Fruit fly (Drosophila melanogaster) whole organism, embryonic: ENCODE results near the gene Cdc42.

Experiments used
- Aef1 ChIP-seq: fragments of 200-800 bp; sonication (Bioruptor generic); IDR thresholded peaks from 3 replicates; pipeline ENCODE4 v1.3.6; 2022; ENCODE audit warnings: missing biosample characterization, missing genetic modification characterization
- Asciz ChIP-seq: fragments of 200-800 bp; sonication (Bioruptor generic); optimal IDR thresholded peaks from 2 replicates; lab custom pipeline; 2017; ENCODE audit warnings: missing biosample characterization, mild to moderate bottlenecking, missing genetic modification characterization, missing genetic modification reagents
- BtbVII ChIP-seq: fragments of 200-800 bp; sonication (Bioruptor generic); optimal IDR thresholded peaks from 3 replicates; lab custom pipeline; 2017; ENCODE audit warnings: missing biosample characterization, mild to moderate bottlenecking, missing genetic modification characterization
- CG10274 ChIP-seq: fragments of 200-800 bp; sonication (Bioruptor generic); optimal IDR thresholded peaks from 3 replicates; lab custom pipeline; 2017; ENCODE audit warnings: missing biosample characterization, mild to moderate bottlenecking, missing genetic modification characterization
- CG11696 ChIP-seq: fragments of 200-800 bp; sonication (Bioruptor generic); IDR thresholded peaks from 2 replicates; pipeline ENCODE4 v1.3.6; 2022; ENCODE audit warnings: missing biosample characterization, missing genetic modification characterization
- CG12219 ChIP-seq: fragments of 200-800 bp; sonication (Bioruptor generic); optimal IDR thresholded peaks from 3 replicates; lab custom pipeline; 2018; ENCODE audit warnings: missing biosample characterization, mild to moderate bottlenecking, missing genetic modification characterization
- CG12942 ChIP-seq: fragments of 200-800 bp; sonication (Bioruptor generic); optimal IDR thresholded peaks from 3 replicates; lab custom pipeline; 2016; ENCODE audit warnings: missing biosample characterization, missing genetic modification characterization
- CG14667 ChIP-seq: fragments of 200-800 bp; sonication (Bioruptor generic); IDR thresholded peaks from 2 replicates; pipeline ENCODE4 v1.3.6; 2022; ENCODE audit warnings: missing biosample characterization, missing genetic modification characterization
- CG15514 ChIP-seq: fragments of 200-800 bp; sonication (Bioruptor generic); optimal IDR thresholded peaks from 3 replicates; lab custom pipeline; 2017; ENCODE audit warnings: missing biosample characterization, missing genetic modification characterization, mild to moderate bottlenecking, moderate library complexity, missing genetic modification reagents
- CG2889 ChIP-seq: fragments of 200-800 bp; sonication (Bioruptor generic); IDR thresholded peaks from 3 replicates; pipeline ENCODE4 v1.3.6; 2022; ENCODE audit warnings: missing biosample characterization, missing genetic modification characterization
- CG4328 ChIP-seq: fragments of 200-800 bp; sonication (Bioruptor generic); optimal IDR thresholded peaks from 3 replicates; lab custom pipeline; 2017; ENCODE audit warnings: missing biosample characterization, missing genetic modification reagents, missing genetic modification characterization
- CG4707 ChIP-seq: fragments of 200-800 bp; sonication (Bioruptor generic); optimal IDR thresholded peaks from 2 replicates; lab custom pipeline; 2018; ENCODE audit warnings: missing biosample characterization, mild to moderate bottlenecking, missing genetic modification characterization, moderate library complexity
- CG6813 ChIP-seq: fragments of 200-800 bp; sonication (Bioruptor generic); optimal IDR thresholded peaks from 2 replicates; lab custom pipeline; 2017; ENCODE audit warnings: missing biosample characterization, missing genetic modification characterization, mild to moderate bottlenecking, moderate library complexity, missing genetic modification reagents
- CG7786 ChIP-seq: fragments of 200-800 bp; sonication (Bioruptor generic); optimal IDR thresholded peaks from 2 replicates; lab custom pipeline; 2016; ENCODE audit warnings: missing biosample characterization, missing genetic modification characterization
- CG8089 ChIP-seq: fragments of 200-800 bp; sonication (Bioruptor generic); optimal IDR thresholded peaks from 3 replicates; lab custom pipeline; 2016; ENCODE audit warnings: missing biosample characterization, missing genetic modification characterization
- CG8281 ChIP-seq: fragments of 200-800 bp; sonication (Bioruptor generic); optimal IDR thresholded peaks from 2 replicates; lab custom pipeline; 2018; ENCODE audit warnings: missing biosample characterization, mild to moderate bottlenecking, missing genetic modification characterization, moderate library complexity
- CG9817 ChIP-seq: fragments of 200-800 bp; sonication (Bioruptor generic); optimal IDR thresholded peaks from 2 replicates; lab custom pipeline; 2018; ENCODE audit warnings: missing biosample characterization, mild to moderate bottlenecking, missing genetic modification characterization, moderate library complexity
- CkIIα-i1 ChIP-seq: fragments of 200-800 bp; sonication (Bioruptor generic); IDR thresholded peaks from 2 replicates; pipeline ENCODE4 v1.3.6; 2022; ENCODE audit warnings: missing biosample characterization, missing genetic modification characterization
- Deaf1 ChIP-seq: fragments of 200-800 bp; optimal IDR thresholded peaks from 3 replicates; lab custom pipeline; 2019; ENCODE audit warnings: missing biosample characterization, mild to moderate bottlenecking, missing genetic modification characterization, moderate library complexity
- Dll ChIP-seq: fragments of 200-800 bp; sonication (Bioruptor generic); IDR thresholded peaks from 4 replicates; pipeline ENCODE4 v1.3.6; 2022; ENCODE audit warnings: missing biosample characterization, missing genetic modification characterization; ENCODE audit not compliant: partially characterized antibody
- Dref ChIP-seq: fragments of 200-800 bp; sonication (Bioruptor generic); IDR thresholded peaks from 2 replicates; pipeline ENCODE4 v1.3.6; 2022; ENCODE audit warnings: missing biosample characterization, missing genetic modification characterization
- Ets97D ChIP-seq: fragments of 200-800 bp; sonication (Bioruptor generic); optimal IDR thresholded peaks from 3 replicates; lab custom pipeline; 2016; ENCODE audit warnings: missing biosample characterization, missing genetic modification characterization
- GATAe ChIP-seq: fragments of 200-800 bp; sonication (Bioruptor generic); conservative IDR thresholded peaks from 2 replicates; pipeline ENCODE4 v1.3.6; 2022; ENCODE audit warnings: missing biosample characterization, missing genetic modification characterization
- HLH3B ChIP-seq: fragments of 200-800 bp; sonication (Bioruptor generic); IDR thresholded peaks from 2 replicates; pipeline ENCODE4 v1.3.6; 2022; ENCODE audit warnings: missing biosample characterization, missing genetic modification characterization
- HmgD ChIP-seq: fragments of 200-800 bp; sonication (Bioruptor generic); optimal IDR thresholded peaks from 3 replicates; lab custom pipeline; 2016; ENCODE audit warnings: missing biosample characterization, missing genetic modification characterization
- Hr51 ChIP-seq, 2 experiments: fragments of 200-800 bp; sonication (Bioruptor generic); optimal IDR thresholded peaks; 2 replicates in 1 of 2; 3 replicates in 1 of 2; lab custom pipeline; 2016 to 2018; ENCODE audit warnings: missing biosample characterization in 2 of 2, missing genetic modification characterization in 2 of 2, mild to moderate bottlenecking in 1 of 2, moderate library complexity in 1 of 2
- Hr78 ChIP-seq, 2 experiments: fragments of 200-800 bp in 1 of 2; fragments of >200 bp in 1 of 2; sonication (Bioruptor generic) in 1 of 2; optimal IDR thresholded peaks; 2 replicates each; lab custom pipeline; 2017 to 2019; ENCODE audit warnings: missing biosample characterization in 2 of 2, missing genetic modification characterization in 2 of 2, mild to moderate bottlenecking in 1 of 2, moderate library complexity in 1 of 2
- Nf-YA ChIP-seq: fragments of 200-800 bp; sonication (Bioruptor generic); IDR thresholded peaks from 2 replicates; pipeline ENCODE4 v1.3.6; 2022; ENCODE audit warnings: missing biosample characterization, missing genetic modification characterization
- Ravus ChIP-seq: fragments of 200-800 bp; sonication (Bioruptor generic); IDR thresholded peaks from 2 replicates; pipeline ENCODE4 v1.3.6; 2022; ENCODE audit warnings: missing biosample characterization, missing genetic modification characterization
- Six4 ChIP-seq: fragments of 200-800 bp; sonication (Bioruptor generic); optimal IDR thresholded peaks from 2 replicates; lab custom pipeline; 2016; ENCODE audit warnings: missing biosample characterization, missing genetic modification characterization
- Sry-β ChIP-seq: fragments of 200-800 bp; sonication (Bioruptor generic); optimal IDR thresholded peaks from 2 replicates; lab custom pipeline; 2018; ENCODE audit warnings: missing biosample characterization, mild to moderate bottlenecking, missing genetic modification characterization, moderate library complexity
- Sry-δ ChIP-seq: fragments of 200-800 bp; sonication (Bioruptor generic); optimal IDR thresholded peaks from 2 replicates; lab custom pipeline; 2016; ENCODE audit warnings: missing biosample characterization, missing genetic modification characterization
- Vsx1 ChIP-seq: fragments of 200-800 bp; sonication (Bioruptor generic); optimal IDR thresholded peaks from 2 replicates; lab custom pipeline; 2017; ENCODE audit warnings: missing biosample characterization, mild to moderate bottlenecking, missing genetic modification characterization, missing genetic modification reagents
- ato ChIP-seq: fragments of 200-800 bp; sonication (Bioruptor generic); IDR thresholded peaks from 2 replicates; pipeline ENCODE4 v1.3.6; 2022; ENCODE audit warnings: missing biosample characterization, missing genetic modification characterization; ENCODE audit not compliant: partially characterized antibody
- br ChIP-seq: fragments of >200 bp; optimal IDR thresholded peaks from 2 replicates; lab custom pipeline; 2017
- caup ChIP-seq: fragments of 200-800 bp; sonication (Bioruptor generic); optimal IDR thresholded peaks from 3 replicates; lab custom pipeline; 2017; ENCODE audit warnings: missing biosample characterization, mild to moderate bottlenecking, missing genetic modification characterization, moderate library complexity; ENCODE audit not compliant: severe bottlenecking
- corto ChIP-seq: fragments of 200-800 bp; sonication (Bioruptor generic); optimal IDR thresholded peaks from 2 replicates; lab custom pipeline; 2016; ENCODE audit warnings: missing biosample characterization, mild to moderate bottlenecking, missing genetic modification characterization, moderate library complexity
- da ChIP-seq: fragments of 200-800 bp; sonication (Bioruptor generic); optimal IDR thresholded peaks from 2 replicates; lab custom pipeline; 2016; ENCODE audit warnings: missing biosample characterization, missing genetic modification characterization
- en ChIP-seq: fragments of 200-800 bp; sonication (Bioruptor generic); optimal IDR thresholded peaks from 2 replicates; lab custom pipeline; 2016; ENCODE audit warnings: missing biosample characterization, missing genetic modification characterization
- grn ChIP-seq: fragments of 200-800 bp; sonication (Bioruptor generic); optimal IDR thresholded peaks from 3 replicates; lab custom pipeline; 2017; ENCODE audit warnings: missing biosample characterization, missing genetic modification characterization
- gsb ChIP-seq: fragments of 200-800 bp; sonication (Bioruptor generic); IDR thresholded peaks from 2 replicates; pipeline ENCODE4 v1.3.6; 2022; ENCODE audit warnings: missing biosample characterization, missing genetic modification characterization
- her ChIP-seq: fragments of 200-800 bp; sonication (Bioruptor generic); optimal IDR thresholded peaks from 2 replicates; lab custom pipeline; 2016; ENCODE audit warnings: missing biosample characterization, missing genetic modification characterization
- lov ChIP-seq, 2 experiments: fragments of 200-800 bp in 1 of 2; fragments of >200 bp in 1 of 2; sonication (Bioruptor generic) in 1 of 2; IDR thresholded peaks in 1 of 2; optimal IDR thresholded peaks in 1 of 2; 2 replicates in 1 of 2; 3 replicates in 1 of 2; pipeline versions ENCODE4 v1.3.6 to Lab custom; 2017 to 2022; ENCODE audit warnings: missing biosample characterization in 1 of 2, missing genetic modification characterization in 1 of 2
- luna ChIP-seq: fragments of 200-800 bp; sonication (Bioruptor generic); optimal IDR thresholded peaks from 2 replicates; lab custom pipeline; 2016; ENCODE audit warnings: missing biosample characterization, missing genetic modification characterization
- nerfin-1 ChIP-seq: fragments of 200-800 bp; sonication (Bioruptor generic); optimal IDR thresholded peaks from 3 replicates; lab custom pipeline; 2019; ENCODE audit warnings: missing biosample characterization, mild to moderate bottlenecking, missing genetic modification characterization, moderate library complexity
- pb ChIP-seq: fragments of 200-800 bp; sonication (Bioruptor generic); optimal IDR thresholded peaks from 3 replicates; lab custom pipeline; 2016; ENCODE audit warnings: missing biosample characterization, missing genetic modification characterization
- psq ChIP-seq: fragments of 200-800 bp; sonication (Bioruptor generic); optimal IDR thresholded peaks from 2 replicates; lab custom pipeline; 2017; ENCODE audit warnings: missing biosample characterization, missing genetic modification characterization
- tap ChIP-seq: fragments of 200-800 bp; optimal IDR thresholded peaks from 3 replicates; lab custom pipeline; 2019; ENCODE audit warnings: missing biosample characterization, mild to moderate bottlenecking, missing genetic modification characterization, moderate library complexity
- tup ChIP-seq: fragments of 200-800 bp; sonication (Bioruptor generic); optimal IDR thresholded peaks from 2 replicates; lab custom pipeline; 2016; ENCODE audit warnings: missing biosample characterization, mild to moderate bottlenecking, missing genetic modification characterization, moderate library complexity
- unpg ChIP-seq: fragments of 200-800 bp; sonication (Bioruptor generic); optimal IDR thresholded peaks from 3 replicates; lab custom pipeline; 2018; ENCODE audit warnings: missing biosample characterization, mild to moderate bottlenecking, missing genetic modification characterization, moderate library complexity

The Cdc42 gene

DNA sequence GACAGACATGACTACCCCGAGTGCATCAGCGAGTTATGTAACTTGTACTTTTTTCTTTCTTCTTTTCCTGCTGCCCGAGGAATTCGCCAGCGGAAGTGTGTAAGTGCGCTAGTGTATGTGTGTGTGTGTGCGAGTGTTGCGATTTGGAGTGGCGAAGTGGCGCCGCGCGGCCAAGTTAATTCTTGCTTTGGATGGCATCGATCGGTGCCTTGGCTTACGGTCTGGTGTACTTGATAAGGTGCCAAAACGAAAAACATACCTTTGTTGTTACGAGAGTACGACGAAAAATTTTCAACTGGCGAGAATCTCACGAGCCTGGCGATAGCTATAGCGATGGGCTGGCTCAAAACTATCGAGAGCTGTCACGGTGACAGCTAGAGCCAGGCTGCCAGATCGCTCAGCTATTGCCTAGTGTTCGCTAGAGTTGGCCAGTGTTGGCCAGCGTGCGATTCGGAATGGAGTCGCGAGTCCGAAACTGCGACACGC is 47.2 kb downstream of the Cdc42 start, which contains the start of the genes CG18809, COX6B, CG33932 and Rpp20 (continued):
- peak; percentile 7 for TF ChIP-seq grn (GFP tag; lab: Kevin White, UChicago)
- peak; percentile 65 for TF ChIP-seq nerfin-1 (tag; lab: Kevin White, UChicago)
- TF ChIP-seq Dll: peak; percentile 86
- TF ChIP-seq GATAe (GFP tag; lab: Robert Waterston, UW): no peak
- peak; percentile 83 for TF ChIP-seq caup (GFP tag; lab: Kevin White, UChicago)
- no peak for TF ChIP-seq psq
- no peak for TF ChIP-seq CG2889 (GFP tag; lab: Robert Waterston, UW)
- TF ChIP-seq CG8089 (GFP tag; lab: Kevin White, UChicago): peak; percentile 70
- peak; percentile 68 for TF ChIP-seq CG12942 (GFP tag; lab: Kevin White, UChicago)
- peak; percentile 13 for TF ChIP-seq Sry-β (GFP tag; lab: Kevin White, UChicago)
- TF ChIP-seq CG8281 (tag; lab: Kevin White, UChicago): no peak
- TF ChIP-seq lov (optimal IDR thresholded peaks at IDR 0.05; lab: Kevin White, UChicago): no peak
- TF ChIP-seq lov (GFP tag; IDR thresholded peaks at IDR 0.05; lab: Robert Waterston, UW): 0 out of 3 replicates have a peak, but pooled peaks have one; percentile 35
- TF ChIP-seq Hr78 (GFP tag; optimal IDR thresholded peaks at IDR 0.05; lab: Kevin White, UChicago): no peak
- peak; percentile 31 for TF ChIP-seq unpg (GFP tag; lab: Kevin White, UChicago)
- no peak for TF ChIP-seq corto (GFP tag; lab: Kevin White, UChicago)
- peak; percentile 56 for TF ChIP-seq luna (GFP tag; lab: Kevin White, UChicago)
- no peak for TF ChIP-seq Six4 (GFP tag; lab: Kevin White, UChicago)
- TF ChIP-seq pb (GFP tag; lab: Kevin White, UChicago): peak; percentile 28
- 0 out of 2 replicates have a peak, but pooled peaks have one; percentile 18 for TF ChIP-seq Nf-YA (GFP tag; lab: Robert Waterston, UW)
- TF ChIP-seq her (GFP tag; lab: Kevin White, UChicago): peak; percentile 75
- no peak for TF ChIP-seq CG4707 (GFP tag; lab: Kevin White, UChicago)
- TF ChIP-seq gsb (GFP tag; lab: Robert Waterston, UW): no peak
- peak; percentile 84 for TF ChIP-seq CG7786 (GFP tag; lab: Kevin White, UChicago)
- peak; percentile 54 for TF ChIP-seq HLH3B
- TF ChIP-seq Dref (GFP tag; lab: Robert Waterston, UW): peak; percentile 67
- peak; percentile 38 for TF ChIP-seq CG12219 (GFP tag; lab: Kevin White, UChicago)
- no peak for TF ChIP-seq en (GFP tag; lab: Kevin White, UChicago)
- TF ChIP-seq Deaf1 (tag; lab: Kevin White, UChicago): peak; percentile 59
- no peak for TF ChIP-seq Aef1 (GFP tag; lab: Robert Waterston, UW)
- no peak for TF ChIP-seq br (lab: Kevin White, UChicago)
- TF ChIP-seq ato (GFP tag; lab: Robert Waterston, UW): peak; percentile 93
- no peak for TF ChIP-seq tup (GFP tag; lab: Kevin White, UChicago)
- peak; percentile 96 for TF ChIP-seq Ets97D (GFP tag; lab: Kevin White, UChicago)
- no peak for TF ChIP-seq Vsx1
- peak; percentile 50 for TF ChIP-seq BtbVII (GFP tag; lab: Kevin White, UChicago)
- TF ChIP-seq CG4328 (GFP tag; lab: Kevin White, UChicago): peak; percentile 32
- peak; percentile 37 for TF ChIP-seq CG6813 (GFP tag; lab: Kevin White, UChicago)
- TF ChIP-seq CG11696 (GFP tag; lab: Robert Waterston, UW): no peak
- TF ChIP-seq CkIIα-i1 (GFP tag; lab: Robert Waterston, UW): no peak
- TF ChIP-seq Ravus (GFP tag; lab: Robert Waterston, UW): no peak
- no peak for TF ChIP-seq Asciz (GFP tag; lab: Kevin White, UChicago)
- peak; percentile 100 for TF ChIP-seq Sry-δ (GFP tag; lab: Kevin White, UChicago)
- no peak for TF ChIP-seq CG14667
- TF ChIP-seq HmgD (GFP tag; lab: Kevin White, UChicago): peak; percentile 93
- peak; percentile 66 for TF ChIP-seq CG9817
- TF ChIP-seq da (GFP tag; lab: Kevin White, UChicago): peak; percentile 60
- no peak for TF ChIP-seq tap
- TF ChIP-seq CG15514 (GFP tag; lab: Kevin White, UChicago): peak; percentile 89
- peak; percentile 1 to 65 for TF ChIP-seq Hr51 (GFP tag; optimal IDR thresholded peaks at IDR 0.05; lab: Kevin White, UChicago)
- TF ChIP-seq CG10274 (GFP tag; lab: Kevin White, UChicago): no peak
